Worm (Caenorhabditis elegans): ENCODE measurements around the gene AH9.1.

- no peak for TF ChIP-seq W03F9.2 (tag; optimal IDR thresholded peaks at IDR 0.05)
- TF ChIP-seq him-1 (tag; optimal IDR thresholded peaks at IDR 0.05) = no peak
- TF ChIP-seq dao-5 (tag; optimal IDR thresholded peaks at IDR 0.05) = no peak
Measured at ce11 chrX:2262420-2262819, 15.6 kb upstream of the AH9.1 start.
